Fruit fly (Drosophila melanogaster) whole organism, embryonic: ENCODE data around the gene hale.
A peak's percentile ranks its signal among the peaks of the same experiment; 100 is the strongest.

Experiments used
- CG10462 ChIP-seq: fragments of 200-800 bp; sonication (Bioruptor generic); optimal IDR thresholded peaks from 2 replicates; lab custom pipeline; 2016; ENCODE audit warnings: missing biosample characterization, missing genetic modification characterization
- CG11093 ChIP-seq: fragments of 200-800 bp; sonication (Bioruptor generic); IDR thresholded peaks from 3 replicates; pipeline ENCODE4 v1.3.6; 2022; ENCODE audit warnings: missing biosample characterization, missing genetic modification characterization
- CG11456 ChIP-seq: fragments of 200-800 bp; sonication (Bioruptor generic); IDR thresholded peaks from 3 replicates; pipeline ENCODE4 v1.3.6; 2022; ENCODE audit warnings: missing biosample characterization, missing genetic modification characterization
- CG11696 ChIP-seq: fragments of 200-800 bp; sonication (Bioruptor generic); IDR thresholded peaks from 2 replicates; pipeline ENCODE4 v1.3.6; 2022; ENCODE audit warnings: missing biosample characterization, missing genetic modification characterization
- CG13287 ChIP-seq: fragments of 200-800 bp; sonication (Bioruptor generic); IDR thresholded peaks from 2 replicates; pipeline ENCODE4 v1.3.6; 2022; ENCODE audit warnings: missing biosample characterization, missing genetic modification characterization; ENCODE audit not compliant: partially characterized antibody
- CG13296 ChIP-seq: fragments of 200-800 bp; sonication (Bioruptor generic); optimal IDR thresholded peaks from 3 replicates; lab custom pipeline; 2018; ENCODE audit warnings: missing biosample characterization, mild to moderate bottlenecking, missing genetic modification characterization
- CG13894 ChIP-seq: fragments of 200-800 bp; sonication (Bioruptor generic); optimal IDR thresholded peaks from 3 replicates; lab custom pipeline; 2018; ENCODE audit warnings: missing biosample characterization, mild to moderate bottlenecking, missing genetic modification characterization, moderate library complexity
- CG14441 ChIP-seq: fragments of 200-800 bp; sonication (Bioruptor generic); IDR thresholded peaks from 2 replicates; pipeline ENCODE4 v1.3.6; 2022; ENCODE audit warnings: missing biosample characterization, missing genetic modification characterization
- CG15479 ChIP-seq: fragments of 200-800 bp; sonication (Bioruptor generic); optimal IDR thresholded peaks from 3 replicates; lab custom pipeline; 2019; ENCODE audit warnings: missing biosample characterization, mild to moderate bottlenecking, missing genetic modification characterization, moderate library complexity
- CG1602 ChIP-seq: fragments of 200-800 bp; sonication (Bioruptor generic); optimal IDR thresholded peaks from 3 replicates; lab custom pipeline; 2016; ENCODE audit warnings: missing biosample characterization, missing genetic modification characterization
- CG17186 ChIP-seq: fragments of 200-800 bp; sonication (Bioruptor generic); optimal IDR thresholded peaks from 3 replicates; lab custom pipeline; 2017; ENCODE audit warnings: missing biosample characterization, missing genetic modification reagents, missing genetic modification characterization
- CG17612 ChIP-seq: fragments of 200-800 bp; sonication (Bioruptor generic); IDR thresholded peaks from 2 replicates; pipeline ENCODE4 v1.3.6; 2022; ENCODE audit warnings: missing biosample characterization, missing genetic modification characterization
- CG30403 ChIP-seq: fragments of 200-800 bp; sonication (Bioruptor generic); optimal IDR thresholded peaks from 3 replicates; lab custom pipeline; 2016; ENCODE audit warnings: missing biosample characterization, missing genetic modification characterization
- CG30431 ChIP-seq: fragments of 200-800 bp; sonication (Bioruptor generic); optimal IDR thresholded peaks from 2 replicates; lab custom pipeline; 2017; ENCODE audit warnings: missing biosample characterization, missing genetic modification characterization
- CG31388 ChIP-seq: fragments of 200-800 bp; sonication (Bioruptor generic); optimal IDR thresholded peaks from 2 replicates; lab custom pipeline; 2016; ENCODE audit warnings: missing biosample characterization, missing genetic modification characterization
- CG32767 ChIP-seq: fragments of 200-800 bp; sonication (Bioruptor generic); IDR thresholded peaks from 2 replicates; pipeline ENCODE4 v1.3.6; 2022; ENCODE audit warnings: missing biosample characterization, missing genetic modification characterization
- CG6272 ChIP-seq: fragments of 200-800 bp; sonication (Bioruptor generic); IDR thresholded peaks from 2 replicates; pipeline ENCODE4 v1.3.6; 2022; ENCODE audit warnings: missing biosample characterization, missing genetic modification characterization
- CG7839 ChIP-seq: fragments of 200-800 bp; sonication (Bioruptor generic); optimal IDR thresholded peaks from 3 replicates; lab custom pipeline; 2018; ENCODE audit warnings: missing biosample characterization, mild to moderate bottlenecking, missing genetic modification characterization, moderate library complexity
- CG8290 ChIP-seq, 3 experiments: fragments of 200-800 bp; sonication (Bioruptor generic); optimal IDR thresholded peaks; 2 replicates each; lab custom pipeline; 2016 to 2019; ENCODE audit warnings: missing biosample characterization in 3 of 3, missing genetic modification characterization in 3 of 3, mild to moderate bottlenecking in 2 of 3, moderate library complexity in 1 of 3
- CG8944 ChIP-seq: fragments of 200-800 bp; sonication (Bioruptor generic); optimal IDR thresholded peaks from 3 replicates; lab custom pipeline; 2016; ENCODE audit warnings: missing biosample characterization, missing genetic modification characterization
- CG9727 ChIP-seq: fragments of 200-800 bp; sonication (Bioruptor generic); optimal IDR thresholded peaks from 3 replicates; lab custom pipeline; 2017; ENCODE audit warnings: missing biosample characterization, mild to moderate bottlenecking, missing genetic modification characterization
- CG9876 ChIP-seq: fragments of 200-800 bp; sonication (Bioruptor generic); optimal IDR thresholded peaks from 2 replicates; lab custom pipeline; 2016; ENCODE audit warnings: missing biosample characterization, missing genetic modification characterization
- CTCF ChIP-seq: fragments of 200-800 bp; sonication (Bioruptor generic); optimal IDR thresholded peaks from 2 replicates; lab custom pipeline; 2017; ENCODE audit warnings: missing biosample characterization, mild to moderate bottlenecking, missing genetic modification characterization, moderate library complexity
- CkIIα-i1 ChIP-seq: fragments of 200-800 bp; sonication (Bioruptor generic); IDR thresholded peaks from 2 replicates; pipeline ENCODE4 v1.3.6; 2022; ENCODE audit warnings: missing biosample characterization, missing genetic modification characterization
- Hr51 ChIP-seq, 2 experiments: fragments of 200-800 bp; sonication (Bioruptor generic); optimal IDR thresholded peaks; 2 replicates in 1 of 2; 3 replicates in 1 of 2; lab custom pipeline; 2016 to 2018; ENCODE audit warnings: missing biosample characterization in 2 of 2, missing genetic modification characterization in 2 of 2, mild to moderate bottlenecking in 1 of 2, moderate library complexity in 1 of 2
- Med ChIP-seq: fragments of 200-800 bp; sonication (Bioruptor generic); peaks from one replicate; lab custom pipeline; 2016; ENCODE audit warnings: missing biosample characterization, missing genetic modification characterization, mild to moderate bottlenecking, inconsistent platforms, moderate library complexity
- Nf-YC ChIP-seq: fragments of 200-800 bp; optimal IDR thresholded peaks from 3 replicates; lab custom pipeline; 2019; ENCODE audit warnings: missing biosample characterization, mild to moderate bottlenecking, missing genetic modification characterization, moderate library complexity
- Pdp1 ChIP-seq, 2 experiments: fragments of 200-800 bp; sonication (Bioruptor generic); optimal IDR thresholded peaks; 3 replicates each; lab custom pipeline; 2016; ENCODE audit warnings: missing biosample characterization in 2 of 2, missing genetic modification characterization in 2 of 2, mild to moderate bottlenecking in 1 of 2, moderate library complexity in 1 of 2
- Six4 ChIP-seq: fragments of 200-800 bp; sonication (Bioruptor generic); optimal IDR thresholded peaks from 2 replicates; lab custom pipeline; 2016; ENCODE audit warnings: missing biosample characterization, missing genetic modification characterization
- Sox100B ChIP-seq: fragments of 200-800 bp; sonication (Bioruptor generic); optimal IDR thresholded peaks from 3 replicates; lab custom pipeline; 2018; ENCODE audit warnings: missing biosample characterization, mild to moderate bottlenecking, missing genetic modification characterization
- Ssrp ChIP-seq: fragments of 200-800 bp; sonication (Bioruptor generic); optimal IDR thresholded peaks from 2 replicates; lab custom pipeline; 2018; ENCODE audit warnings: missing biosample characterization, mild to moderate bottlenecking, missing genetic modification characterization, moderate library complexity
- abd-A ChIP-seq: fragments of 200-800 bp; sonication (Bioruptor generic); optimal IDR thresholded peaks from 3 replicates; lab custom pipeline; 2019; ENCODE audit warnings: missing biosample characterization, mild to moderate bottlenecking, missing genetic modification characterization, moderate library complexity
- ase ChIP-seq: fragments of 200-800 bp; sonication (Bioruptor generic); IDR thresholded peaks from 3 replicates; pipeline ENCODE4 v1.3.6; 2022; ENCODE audit warnings: missing biosample characterization, missing genetic modification characterization
- chm ChIP-seq: fragments of 200-800 bp; sonication (Bioruptor generic); IDR thresholded peaks from 2 replicates; pipeline ENCODE4 v1.3.6; 2022; ENCODE audit warnings: missing biosample characterization, missing genetic modification characterization
- ewg ChIP-seq: fragments of 200-800 bp; sonication (Bioruptor generic); optimal IDR thresholded peaks from 3 replicates; lab custom pipeline; 2017; ENCODE audit warnings: mild to moderate bottlenecking, missing biosample characterization, missing genetic modification reagents, missing genetic modification characterization
- gro ChIP-seq: fragments of 200-800 bp; sonication (Bioruptor generic); optimal IDR thresholded peaks from 2 replicates; lab custom pipeline; 2016; ENCODE audit warnings: missing biosample characterization, missing genetic modification characterization
- onecut ChIP-seq: fragments of 200-800 bp; sonication (Bioruptor generic); IDR thresholded peaks from 2 replicates; pipeline ENCODE4 v1.3.6; 2022; ENCODE audit warnings: missing biosample characterization, missing genetic modification characterization
- slbo ChIP-seq: fragments of 200-800 bp; sonication (Bioruptor generic); IDR thresholded peaks from 2 replicates; pipeline ENCODE4 v1.3.6; 2022; ENCODE audit warnings: missing biosample characterization, missing genetic modification characterization
- stwl ChIP-seq: fragments of 200-800 bp; sonication (Bioruptor generic); optimal IDR thresholded peaks from 3 replicates; lab custom pipeline; 2018; ENCODE audit warnings: missing biosample characterization, mild to moderate bottlenecking, missing genetic modification characterization, moderate library complexity

The hale gene

DNA sequence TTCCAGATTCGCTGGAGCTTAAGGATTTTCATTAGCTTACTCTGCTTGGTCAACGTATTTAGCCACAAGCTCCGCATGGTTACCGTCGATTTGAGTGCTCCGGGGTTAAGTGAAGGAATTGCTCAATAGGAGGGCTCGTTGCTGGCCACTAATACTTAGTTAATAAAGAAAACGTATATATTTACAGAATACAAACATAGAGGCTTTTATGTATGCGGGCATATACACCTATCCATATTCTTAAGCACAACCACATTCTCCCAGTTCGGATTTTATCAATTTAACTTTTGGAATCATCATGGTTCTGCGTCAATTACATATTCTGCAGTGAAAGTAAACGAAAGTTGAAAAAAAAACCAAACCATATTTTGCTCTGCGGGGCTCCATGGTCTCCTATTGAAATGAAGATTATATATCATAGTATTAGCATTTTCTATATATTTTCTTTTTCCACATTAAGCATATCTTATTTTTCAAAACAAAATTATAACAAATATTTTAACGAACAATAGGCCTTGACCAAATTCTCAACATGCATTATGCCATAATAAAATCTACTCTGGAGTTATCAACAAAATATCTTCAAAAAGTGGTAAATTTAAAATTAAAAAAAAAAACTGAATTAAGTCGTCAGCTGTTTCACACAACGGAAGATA is 14.5 kb upstream of the hale start, which contains the start of the genes Tom20 and Gabat (continued):
- TF ChIP-seq CTCF (GFP tag; lab: Kevin White, UChicago) (no peak), CG9727 (GFP tag; lab: Kevin White, UChicago) (no peak), CG15479 (GFP tag; lab: Kevin White, UChicago) (no peak), chm (GFP tag; lab: Robert Waterston, UW) (no peak), CG14441 (GFP tag; lab: Robert Waterston, UW) (no peak), slbo (no peak), CG8944 (GFP tag; lab: Kevin White, UChicago) (no peak), CG6272 (no peak), CkIIα-i1 (GFP tag; lab: Robert Waterston, UW) (no peak), CG11456 (GFP tag; lab: Robert Waterston, UW) (no peak), CG11696 (GFP tag; lab: Robert Waterston, UW) (no peak), gro (GFP tag; lab: Kevin White, UChicago) (no peak), CG1602 (GFP tag; lab: Kevin White, UChicago) (no peak), CG13296 (GFP tag; lab: Kevin White, UChicago) (no peak), CG30431 (GFP tag; lab: Kevin White, UChicago) (no peak)
- TF ChIP-seq, all 482 proteins: peak for 34

DNA sequence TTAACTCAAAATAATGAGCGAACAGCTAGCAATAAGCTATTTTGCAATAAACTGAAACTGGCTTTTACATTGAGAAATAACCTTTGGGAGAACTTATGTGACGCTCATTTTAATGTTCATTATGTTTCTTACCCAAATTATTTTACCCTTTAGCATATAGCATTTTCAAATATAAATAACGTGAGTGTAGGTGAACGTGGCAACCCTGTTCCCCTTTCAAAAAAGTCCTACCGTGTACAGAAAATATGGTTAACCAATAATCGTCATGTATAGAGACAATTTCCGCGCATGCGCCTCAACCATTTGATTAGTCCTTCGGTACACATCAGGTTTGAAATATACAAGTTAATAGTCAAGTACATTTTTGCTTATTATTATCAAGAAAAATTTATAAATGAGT is 8.3 kb upstream of the hale start:
- TF ChIP-seq ewg (GFP tag; lab: Kevin White, UChicago) (peak; percentile 90), CG11093 (GFP tag; lab: Robert Waterston, UW) (no peak), CG6272 (no peak), Six4 (GFP tag; lab: Kevin White, UChicago) (no peak), CG9876 (no peak), abd-A (tag; lab: Kevin White, UChicago) (peak; percentile 7), CG7839 (tag; lab: Kevin White, UChicago) (no peak), CG30403 (GFP tag; lab: Kevin White, UChicago) (no peak), ase (GFP tag; lab: Robert Waterston, UW) (no peak), CG13287 (GFP tag; lab: Robert Waterston, UW) (0 out of 2 replicates have a peak, but pooled peaks have one; percentile 16), CG8290 (GFP tag; optimal IDR thresholded peaks at IDR 0.05; lab: Kevin White, UChicago) (no peak), CG8290 (tag; optimal IDR thresholded peaks at IDR 0.05; lab: Kevin White, UChicago) (peak in 1 of 2 experiments; percentile 27), CG8944 (GFP tag; lab: Kevin White, UChicago) (no peak), stwl (tag; lab: Kevin White, UChicago) (peak; percentile 35), Hr51 (GFP tag; optimal IDR thresholded peaks at IDR 0.05; lab: Kevin White, UChicago) (no peak), CG31388 (GFP tag; lab: Kevin White, UChicago) (no peak), Nf-YC (tag; lab: Kevin White, UChicago) (peak; percentile 61), CG10462 (GFP tag; lab: Kevin White, UChicago) (no peak), Pdp1 (GFP tag; optimal IDR thresholded peaks at IDR 0.05; lab: Kevin White, UChicago) (no peak), CG17612 (no peak), Med (peak; percentile 50), CG32767 (GFP tag; lab: Robert Waterston, UW) (peak; percentile 77), CG13894 (peak; percentile 42), slbo (no peak), Ssrp (no peak), CG17186 (GFP tag; lab: Kevin White, UChicago) (no peak), Sox100B (GFP tag; lab: Kevin White, UChicago) (no peak), onecut (GFP tag; lab: Robert Waterston, UW) (peak; percentile 85)
